Worm (Caenorhabditis elegans): ENCODE measurements around the gene M142.8.

The M142.8 gene

ce11 chrIII:10969644-10970043, 36.2 kb downstream of the M142.8 start, which contains the start of gene dhc-4:
TSS of gene dhc-4 (plus strand) at chrIII:10969944.
- TF ChIP-seq aly-2 (tag; optimal IDR thresholded peaks at IDR 0.05): no peak
- no peak for TF ChIP-seq Y55F3AM.14 (GFP tag; optimal IDR thresholded peaks at IDR 0.05)
- no peak for TF ChIP-seq ama-1 (optimal IDR thresholded peaks at IDR 0.05)
- TF ChIP-seq ZK546.5 (tag; optimal IDR thresholded peaks at IDR 0.05): no peak
- no peak for TF ChIP-seq nhr-21 (tag; optimal IDR thresholded peaks at IDR 0.05)
- TF ChIP-seq ztf-4 (tag; optimal IDR thresholded peaks at IDR 0.05): no peak
- TF ChIP-seq alr-1 (tag; optimal IDR thresholded peaks at IDR 0.05): no peak

- TF ChIP-seq mbf-1 (tag; optimal IDR thresholded peaks at IDR 0.05) (no peak), ama-1 (optimal IDR thresholded peaks at IDR 0.05) (no peak), snpc-4 (tag; optimal IDR thresholded peaks at IDR 0.05) (no peak), nhr-77 (tag; optimal IDR thresholded peaks at IDR 0.05) (no peak), lsy-2 (tag; optimal IDR thresholded peaks at IDR 0.05) (no peak), ztf-4 (tag; optimal IDR thresholded peaks at IDR 0.05) (no peak), lin-39 (tag; optimal IDR thresholded peaks at IDR 0.05) (no peak), mdl-1 (tag; optimal IDR thresholded peaks at IDR 0.05) (no peak), sem-4 (tag; optimal IDR thresholded peaks at IDR 0.05) (no peak), unc-39 (tag; optimal IDR thresholded peaks at IDR 0.05) (no peak), nhr-10 (tag; optimal IDR thresholded peaks at IDR 0.05) (no peak), sma-9 (GFP tag; optimal IDR thresholded peaks at IDR 0.05) (no peak), sma-9 (tag; optimal IDR thresholded peaks at IDR 0.05) (no peak), unc-62 (GFP tag; optimal IDR thresholded peaks at IDR 0.05) (no peak), peb-1 (tag; optimal IDR thresholded peaks at IDR 0.05) (no peak)
Observed at ce11 chrIII:10976580-10976979, 43.1 kb downstream of the M142.8 start.

ce11 chrIII:10981555-10981954, 48.1 kb downstream of the M142.8 start:
- TF ChIP-seq alr-1 (tag; optimal IDR thresholded peaks at IDR 0.05) (no peak), R02D3.7 (tag; optimal IDR thresholded peaks at IDR 0.05) (no peak), snpc-4 (tag; optimal IDR thresholded peaks at IDR 0.05) (no peak), aly-2 (tag; optimal IDR thresholded peaks at IDR 0.05) (no peak), dmd-4 (tag; optimal IDR thresholded peaks at IDR 0.05) (no peak), egl-27 (tag; optimal IDR thresholded peaks at IDR 0.05) (no peak), lin-11 (tag; optimal IDR thresholded peaks at IDR 0.05) (no peak), sma-3 (GFP tag; optimal IDR thresholded peaks at IDR 0.05) (no peak), ztf-11 (tag; optimal IDR thresholded peaks at IDR 0.05) (no peak), nhr-129 (tag; optimal IDR thresholded peaks at IDR 0.05) (no peak), zag-1 (tag; optimal IDR thresholded peaks at IDR 0.05) (no peak), lin-13 (GFP tag; optimal IDR thresholded peaks at IDR 0.05) (no peak), ztf-1 (GFP tag; conservative IDR thresholded peaks at IDR 0.05) (no peak), sem-4 (tag; optimal IDR thresholded peaks at IDR 0.05) (no peak)

ce11 chrIII:10983153-10983552, 49.7 kb downstream of the M142.8 start, which contains the start of gene col-92:
TSS of gene col-92 (minus strand) at chrIII:10983253.
- TF ChIP-seq nhr-23 (tag; optimal IDR thresholded peaks at IDR 0.05) (no peak), nhr-21 (tag; optimal IDR thresholded peaks at IDR 0.05) (no peak), nhr-237 (tag; optimal IDR thresholded peaks at IDR 0.05) (no peak), alr-1 (tag; optimal IDR thresholded peaks at IDR 0.05) (no peak), zag-1 (tag; optimal IDR thresholded peaks at IDR 0.05) (no peak), F13H6.1 (tag; optimal IDR thresholded peaks at IDR 0.05) (no peak)

- peak; percentile 24 for TF ChIP-seq blmp-1 (tag; optimal IDR thresholded peaks at IDR 0.05; ENCODE audit: insufficient read depth)
- TF ChIP-seq nhr-25 (tag; optimal IDR thresholded peaks at IDR 0.05): peak; percentile 21
- TF ChIP-seq nhr-11 (tag; optimal IDR thresholded peaks at IDR 0.05): no peak
Observed at ce11 chrIII:10985559-10986036, 52.2 kb downstream of the M142.8 start, which contains the start of gene col-93. TSS of gene col-93 (minus strand) at chrIII:10985609.

Measured in whole organism, L2 larva.